Worm (Caenorhabditis elegans) whole organism, L4 larva: ENCODE data around the gene srh-146.

Experiments used
- R02D3.7 ChIP-seq: fragments of 150-350 bp; sonication (generic microtip); optimal IDR thresholded peaks from 3 replicates; lab custom pipeline; 2014; ENCODE audit warnings: missing biosample characterization, missing genetic modification characterization
- Y48G9A.11 ChIP-seq: fragments of 200-800 bp; sonication (Bioruptor generic); IDR thresholded peaks from 2 replicates; pipeline ENCODE4 v1.3.6; 2022; ENCODE audit warnings: missing genetic modification reagents, missing genetic modification characterization, missing compliant biosample characterization
- ZK337.2 ChIP-seq: fragments of 200-800 bp; sonication (Bioruptor generic); IDR thresholded peaks from 2 replicates; pipeline ENCODE4 v1.3.6; 2022; ENCODE audit warnings: missing genetic modification reagents, missing genetic modification characterization, missing compliant biosample characterization
- aha-1 ChIP-seq: fragments of 150-350 bp; peaks from one replicate; lab custom pipeline; 2014; ENCODE audit warnings: missing biosample characterization, missing genetic modification characterization
- ceh-20 ChIP-seq: fragments of 200-800 bp; sonication (Bioruptor generic); IDR thresholded peaks from 2 replicates; pipeline ENCODE4 v1.3.6; 2022; ENCODE audit warnings: missing genetic modification reagents, missing genetic modification characterization, missing compliant biosample characterization
- ceh-44 ChIP-seq: fragments of 200-800 bp; sonication (Bioruptor generic); IDR thresholded peaks from 2 replicates; pipeline ENCODE4 v1.3.6; 2022; ENCODE audit warnings: missing genetic modification reagents, missing genetic modification characterization, missing compliant biosample characterization
- daf-12 ChIP-seq: fragments of 150-350 bp; optimal IDR thresholded peaks from 2 replicates; lab custom pipeline; 2014; ENCODE audit warnings: missing biosample characterization, missing genetic modification reagents, missing genetic modification characterization
- daf-16 ChIP-seq, 3 experiments: sonication (generic microtip); optimal IDR thresholded peaks; 2 replicates each; lab custom pipeline; 2016 to 2017; ENCODE audit warnings: missing genetic modification characterization in 3 of 3, missing genetic modification reagents in 3 of 3, mild to moderate bottlenecking in 2 of 3, missing compliant biosample characterization in 2 of 3, missing biosample characterization in 1 of 3, moderate library complexity in 1 of 3
- daf-8 ChIP-seq: fragments of 200-800 bp; sonication (Bioruptor generic); IDR thresholded peaks from 2 replicates; pipeline ENCODE4 v1.3.6; 2022; ENCODE audit warnings: missing genetic modification characterization, missing compliant biosample characterization
- dmd-8 ChIP-seq: fragments of 200-800 bp; sonication (Bioruptor generic); IDR thresholded peaks from 2 replicates; pipeline ENCODE4 v1.3.6; 2022; ENCODE audit warnings: missing genetic modification characterization, missing compliant biosample characterization
- dpl-1 ChIP-seq: fragments of 150-350 bp; optimal IDR thresholded peaks from 2 replicates; lab custom pipeline; 2014; ENCODE audit warnings: missing biosample characterization, missing genetic modification reagents, missing genetic modification characterization
- duxl-1 ChIP-seq: sonication (generic microtip); optimal IDR thresholded peaks from 2 replicates; lab custom pipeline; 2016; ENCODE audit warnings: mild to moderate bottlenecking, missing genetic modification characterization, moderate library complexity, missing compliant biosample characterization; ENCODE audit not compliant: poor library complexity
- dve-1 ChIP-seq: sonication (generic microtip); optimal IDR thresholded peaks from 2 replicates; lab custom pipeline; 2017; ENCODE audit warnings: antibody characterized with exemption, mild to moderate bottlenecking, missing genetic modification characterization, missing compliant biosample characterization; ENCODE audit not compliant: insufficient read depth
- egl-27 ChIP-seq: sonication (generic microtip); optimal IDR thresholded peaks from 3 replicates; lab custom pipeline; 2017; ENCODE audit warnings: missing biosample characterization, missing genetic modification reagents, missing genetic modification characterization
- egl-43 ChIP-seq: fragments of 200-800 bp; sonication (Bioruptor generic); IDR thresholded peaks from 2 replicates; pipeline ENCODE4 v1.3.6; 2022; ENCODE audit warnings: missing genetic modification reagents, missing genetic modification characterization, missing compliant biosample characterization
- fkh-10 ChIP-seq: fragments of 150-350 bp; optimal IDR thresholded peaks from 2 replicates; lab custom pipeline; 2014; ENCODE audit warnings: missing biosample characterization, missing genetic modification reagents, missing genetic modification characterization
- hmg-1.1 ChIP-seq: fragments of 200-800 bp; sonication (Bioruptor generic); IDR thresholded peaks from 2 replicates; pipeline ENCODE4 v1.3.6; 2022; ENCODE audit warnings: missing genetic modification reagents, missing genetic modification characterization, missing compliant biosample characterization
- lin-29 ChIP-seq: fragments of 200-800 bp; sonication (Bioruptor generic); IDR thresholded peaks from 2 replicates; pipeline ENCODE4 v1.3.6; 2022; ENCODE audit warnings: missing genetic modification reagents, missing genetic modification characterization, missing compliant biosample characterization
- lir-3 ChIP-seq: sonication (generic microtip); optimal IDR thresholded peaks from 2 replicates; lab custom pipeline; 2016; ENCODE audit warnings: mild to moderate bottlenecking, missing genetic modification characterization, missing compliant biosample characterization
- mxl-2 ChIP-seq: fragments of 200-800 bp; sonication (Bioruptor generic); conservative IDR thresholded peaks from 2 replicates; pipeline ENCODE4 v1.3.6; 2022; ENCODE audit warnings: missing genetic modification reagents, missing genetic modification characterization, missing compliant biosample characterization
- nhr-11 ChIP-seq: fragments of 150-350 bp; optimal IDR thresholded peaks from 2 replicates; lab custom pipeline; 2014; ENCODE audit warnings: missing biosample characterization, missing genetic modification characterization
- nhr-111 ChIP-seq: fragments of 200-800 bp; sonication (Bioruptor generic); optimal IDR thresholded peaks from 2 replicates; lab custom pipeline; 2018; ENCODE audit warnings: mild to moderate bottlenecking, missing genetic modification characterization, missing compliant biosample characterization
- nhr-28 ChIP-seq: fragments of 150-350 bp; optimal IDR thresholded peaks from 2 replicates; lab custom pipeline; 2014; ENCODE audit warnings: missing biosample characterization, missing genetic modification characterization
- nhr-42 ChIP-seq: fragments of 200-800 bp; sonication (Bioruptor generic); IDR thresholded peaks from 2 replicates; pipeline ENCODE4 v1.3.6; 2022; ENCODE audit warnings: missing genetic modification characterization, missing compliant biosample characterization
- nhr-6 ChIP-seq: fragments of 150-350 bp; optimal IDR thresholded peaks from 2 replicates; lab custom pipeline; 2014; ENCODE audit warnings: missing biosample characterization, missing genetic modification characterization
- nhr-76 ChIP-seq: fragments of 150-350 bp; optimal IDR thresholded peaks from 2 replicates; lab custom pipeline; 2014; ENCODE audit warnings: missing biosample characterization, missing genetic modification characterization
- nhr-77 ChIP-seq: fragments of 150-350 bp; optimal IDR thresholded peaks from 2 replicates; lab custom pipeline; 2014; ENCODE audit warnings: missing biosample characterization, missing genetic modification characterization
- php-3 ChIP-seq: fragments of 200-800 bp; sonication (Bioruptor generic); IDR thresholded peaks from 2 replicates; pipeline ENCODE4 v1.3.6; 2022; ENCODE audit warnings: missing genetic modification reagents, missing genetic modification characterization, missing compliant biosample characterization
- rbr-2 ChIP-seq: sonication (generic microtip); optimal IDR thresholded peaks from 2 replicates; lab custom pipeline; 2016; ENCODE audit warnings: missing genotype, missing genetic modification characterization, missing compliant biosample characterization
- sdz-12 ChIP-seq: fragments of 200-800 bp; sonication (Bioruptor generic); optimal IDR thresholded peaks from 2 replicates; lab custom pipeline; 2018; ENCODE audit warnings: mild to moderate bottlenecking, missing genetic modification characterization, missing compliant biosample characterization
- snpc-1.2 ChIP-seq: fragments of 200-800 bp; sonication (Bioruptor generic); IDR thresholded peaks from 2 replicates; pipeline ENCODE4 v1.3.6; 2022; ENCODE audit warnings: missing genetic modification reagents, missing genetic modification characterization, missing compliant biosample characterization
- spr-1 ChIP-seq: sonication (generic microtip); optimal IDR thresholded peaks from 2 replicates; lab custom pipeline; 2016; ENCODE audit warnings: mild to moderate bottlenecking, missing genetic modification characterization, missing compliant biosample characterization
- spr-3 ChIP-seq: fragments of 200-800 bp; sonication (Bioruptor generic); optimal IDR thresholded peaks from 2 replicates; lab custom pipeline; 2018; ENCODE audit warnings: mild to moderate bottlenecking, missing genetic modification characterization, missing compliant biosample characterization
- tag-97 ChIP-seq: fragments of 200-800 bp; sonication (Bioruptor generic); IDR thresholded peaks from 2 replicates; pipeline ENCODE4 v1.3.6; 2022; ENCODE audit warnings: missing genetic modification characterization, missing compliant biosample characterization
- tra-1 ChIP-seq: fragments of 200-800 bp; sonication (Bioruptor generic); IDR thresholded peaks from 2 replicates; pipeline ENCODE4 v1.3.6; 2022; ENCODE audit warnings: missing genetic modification reagents, missing genetic modification characterization, missing compliant biosample characterization
- vab-7 ChIP-seq: fragments of 200-800 bp; sonication (Bioruptor generic); IDR thresholded peaks from 2 replicates; pipeline ENCODE4 v1.3.6; 2022; ENCODE audit warnings: missing genetic modification reagents, missing genetic modification characterization, missing compliant biosample characterization
- zip-11 ChIP-seq: fragments of 200-800 bp; sonication (Bioruptor generic); IDR thresholded peaks from 2 replicates; pipeline ENCODE4 v1.3.6; 2022; ENCODE audit warnings: missing genetic modification characterization, missing compliant biosample characterization
- zip-2 ChIP-seq: fragments of 150-350 bp; optimal IDR thresholded peaks from 2 replicates; lab custom pipeline; 2014; ENCODE audit warnings: missing biosample characterization, missing genetic modification characterization

srh-146 gene

ce11 chrV:2909525-2909924 lies 4.5 kb upstream of the srh-146 start, which contains the start of gene zmp-3:
TSS of gene zmp-3 (minus strand) at chrV:2909625.
- TF ChIP-seq spr-1 (tag; lab: Kevin White, UChicago) (no peak), nhr-6 (no peak), nhr-28 (tag; lab: Kevin White, UChicago) (peak; percentile 28)

- no peak for TF ChIP-seq nhr-6
- peak; percentile 79 for TF ChIP-seq aha-1 (tag; lab: Kevin White, UChicago)
Measured at ce11 chrV:2912901-2913300, 1.1 kb upstream of the srh-146 start, which contains the start of gene C31B8.9. TSS of gene C31B8.9 (minus strand) at chrV:2913001.

ce11 chrV:2920125-2920524 lies 6.1 kb downstream of the srh-146 start:
- TF ChIP-seq snpc-1.2 (GFP tag; lab: Robert Waterston, UW) (0 out of 2 replicates have a peak, but pooled peaks have one; percentile 42), tra-1 (no peak), nhr-77 (tag; lab: Kevin White, UChicago) (no peak)

- TF ChIP-seq sdz-12 (no peak), nhr-11 (tag; lab: Kevin White, UChicago) (no peak), nhr-42 (GFP tag; lab: Robert Waterston, UW) (no peak), dmd-8 (GFP tag; lab: Robert Waterston, UW) (no peak), daf-8 (GFP tag; lab: Robert Waterston, UW) (no peak), vab-7 (no peak), mxl-2 (GFP tag; lab: Robert Waterston, UW) (no peak), ceh-44 (no peak), hmg-1.1 (GFP tag; lab: Robert Waterston, UW) (no peak), egl-27 (tag; lab: Kevin White, UChicago) (no peak), ceh-20 (no peak), lir-3 (no peak), tag-97 (no peak), lin-29 (no peak), daf-12 (tag; lab: Kevin White, UChicago) (no peak), egl-43 (GFP tag; lab: Robert Waterston, UW) (no peak), nhr-111 (GFP tag; lab: Kevin White, UChicago) (no peak)
Measured at ce11 chrV:2922594-2922993, 8.5 kb downstream of the srh-146 start, which contains the start of gene srh-38. TSS of gene srh-38 (minus strand) at chrV:2922694.

ce11 chrV:2927553-2927952 lies 13.5 kb downstream of the srh-146 start, which contains the start of gene C31B8.12:
TSS of gene C31B8.12 (minus strand) at chrV:2927653.
- TF ChIP-seq lir-3 = no peak
- no peak for TF ChIP-seq daf-16 (GFP tag; optimal IDR thresholded peaks at IDR 0.05; lab: Kevin White, UChicago)
- no peak for TF ChIP-seq daf-16 (tag; optimal IDR thresholded peaks at IDR 0.05; lab: Kevin White, UChicago)
- TF ChIP-seq zip-2 = no peak
- TF ChIP-seq dve-1 = no peak
- no peak for TF ChIP-seq dpl-1 (GFP tag; lab: Kevin White, UChicago)
- no peak for TF ChIP-seq php-3 (GFP tag; lab: Robert Waterston, UW)
- no peak for TF ChIP-seq spr-3 (GFP tag; lab: Kevin White, UChicago)
- TF ChIP-seq Y48G9A.11 (GFP tag; lab: Robert Waterston, UW) = no peak
- no peak for TF ChIP-seq snpc-1.2 (GFP tag; lab: Robert Waterston, UW)
- no peak for TF ChIP-seq duxl-1
- TF ChIP-seq rbr-2 (tag; lab: Kevin White, UChicago) = no peak
- TF ChIP-seq ZK337.2 = no peak
- TF ChIP-seq R02D3.7 (tag; lab: Kevin White, UChicago) = no peak
- TF ChIP-seq fkh-10 = no peak
- TF ChIP-seq zip-11 = no peak
- no peak for TF ChIP-seq nhr-6
- TF ChIP-seq nhr-76 (tag; lab: Kevin White, UChicago) = no peak
